Worm (Caenorhabditis elegans): Measurements from ENCODE around the gene uaf-2.

The uaf-2 gene

DNA sequence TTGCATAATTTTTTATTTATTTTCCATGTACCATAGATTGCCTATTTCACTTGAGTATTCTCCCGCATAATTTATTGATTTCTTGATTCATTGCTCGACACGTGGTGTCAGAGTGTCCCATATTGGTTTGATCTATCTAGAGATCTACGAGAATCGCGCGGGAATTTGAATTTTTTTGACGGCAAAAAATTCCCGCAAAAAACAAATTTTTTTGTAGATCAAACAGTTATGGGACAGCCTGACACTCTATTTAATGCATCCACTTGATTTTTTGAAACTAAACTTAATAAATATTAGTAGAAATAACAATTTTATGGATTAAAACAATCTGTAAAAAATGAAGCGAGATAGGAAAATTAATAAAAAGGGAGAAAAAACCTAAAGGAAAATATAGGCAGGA, 7.4 kb upstream of the uaf-2 start:
- TF ChIP-seq fos-1 (tag; optimal IDR thresholded peaks at IDR 0.05) (no peak), ceh-16 (tag; optimal IDR thresholded peaks at IDR 0.05) (no peak), nhr-77 (tag; optimal IDR thresholded peaks at IDR 0.05) (no peak), elt-1 (tag; optimal IDR thresholded peaks at IDR 0.05) (no peak), dmd-4 (tag; optimal IDR thresholded peaks at IDR 0.05) (no peak), ama-1 (optimal IDR thresholded peaks at IDR 0.05) (no peak), ceh-82 (tag; optimal IDR thresholded peaks at IDR 0.05) (no peak), alr-1 (tag; optimal IDR thresholded peaks at IDR 0.05) (no peak), elt-3 (tag; optimal IDR thresholded peaks at IDR 0.05) (no peak), aly-2 (tag; optimal IDR thresholded peaks at IDR 0.05) (no peak), unc-55 (GFP tag; optimal IDR thresholded peaks at IDR 0.05) (no peak), mab-5 (tag; optimal IDR thresholded peaks at IDR 0.05) (no peak), Y55F3AM.14 (GFP tag; optimal IDR thresholded peaks at IDR 0.05) (no peak), C34F6.9 (tag; optimal IDR thresholded peaks at IDR 0.05) (no peak), R02D3.7 (tag; optimal IDR thresholded peaks at IDR 0.05) (no peak), blmp-1 (tag; optimal IDR thresholded peaks at IDR 0.05; ENCODE audit: insufficient read depth) (no peak), ztf-4 (tag; optimal IDR thresholded peaks at IDR 0.05) (no peak), nhr-6 (tag; optimal IDR thresholded peaks at IDR 0.05) (no peak), ZK546.5 (tag; optimal IDR thresholded peaks at IDR 0.05) (no peak)

DNA sequence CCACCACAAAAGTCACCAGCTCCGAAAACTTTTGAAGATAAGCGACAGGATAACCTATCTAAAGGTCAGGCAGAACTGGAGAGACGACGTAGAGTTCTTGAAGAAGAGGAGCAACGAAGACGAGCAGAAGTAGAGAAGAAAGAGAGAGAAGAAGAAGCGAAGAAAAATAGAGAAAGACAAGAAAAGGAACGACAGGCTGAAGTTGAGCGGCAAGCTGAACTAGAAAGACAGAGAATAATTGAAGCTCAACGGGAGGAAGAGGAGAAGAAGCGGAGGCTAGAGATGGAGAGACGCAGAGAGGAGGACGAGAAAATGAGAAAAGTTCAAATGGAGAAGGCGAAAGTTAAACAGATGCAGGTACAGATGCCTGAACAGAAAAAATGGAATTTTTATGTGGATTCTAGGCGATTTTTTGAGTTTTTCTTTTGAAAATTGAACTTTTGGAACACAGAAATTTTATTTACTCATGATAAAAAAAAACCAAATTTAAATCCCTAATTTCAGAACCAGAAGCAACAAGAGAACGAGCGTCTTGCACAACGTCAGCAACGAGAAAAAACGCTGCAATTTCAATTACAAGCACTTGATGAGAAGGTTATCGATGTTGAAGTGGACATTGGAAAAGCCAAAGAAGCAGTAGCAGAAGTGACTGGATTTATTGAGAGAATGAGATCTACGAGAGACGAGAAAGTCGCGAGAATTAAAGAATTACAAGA, 2.6 kb upstream of the uaf-2 start:
- TF ChIP-seq nhr-21 (tag; optimal IDR thresholded peaks at IDR 0.05) (no peak), alr-1 (tag; optimal IDR thresholded peaks at IDR 0.05) (no peak), elt-3 (tag; optimal IDR thresholded peaks at IDR 0.05) (no peak), gmeb-1 (tag; optimal IDR thresholded peaks at IDR 0.05) (no peak), C34F6.9 (tag; optimal IDR thresholded peaks at IDR 0.05) (peak; percentile 28), aly-2 (tag; optimal IDR thresholded peaks at IDR 0.05) (no peak), blmp-1 (tag; optimal IDR thresholded peaks at IDR 0.05; ENCODE audit: insufficient read depth) (no peak), mdl-1 (tag; optimal IDR thresholded peaks at IDR 0.05) (no peak), skn-1 (tag; optimal IDR thresholded peaks at IDR 0.05) (no peak), ztf-11 (tag; optimal IDR thresholded peaks at IDR 0.05) (no peak), lin-13 (GFP tag; optimal IDR thresholded peaks at IDR 0.05) (no peak), sma-3 (GFP tag; optimal IDR thresholded peaks at IDR 0.05) (no peak), unc-55 (GFP tag; optimal IDR thresholded peaks at IDR 0.05) (peak; percentile 55)

DNA sequence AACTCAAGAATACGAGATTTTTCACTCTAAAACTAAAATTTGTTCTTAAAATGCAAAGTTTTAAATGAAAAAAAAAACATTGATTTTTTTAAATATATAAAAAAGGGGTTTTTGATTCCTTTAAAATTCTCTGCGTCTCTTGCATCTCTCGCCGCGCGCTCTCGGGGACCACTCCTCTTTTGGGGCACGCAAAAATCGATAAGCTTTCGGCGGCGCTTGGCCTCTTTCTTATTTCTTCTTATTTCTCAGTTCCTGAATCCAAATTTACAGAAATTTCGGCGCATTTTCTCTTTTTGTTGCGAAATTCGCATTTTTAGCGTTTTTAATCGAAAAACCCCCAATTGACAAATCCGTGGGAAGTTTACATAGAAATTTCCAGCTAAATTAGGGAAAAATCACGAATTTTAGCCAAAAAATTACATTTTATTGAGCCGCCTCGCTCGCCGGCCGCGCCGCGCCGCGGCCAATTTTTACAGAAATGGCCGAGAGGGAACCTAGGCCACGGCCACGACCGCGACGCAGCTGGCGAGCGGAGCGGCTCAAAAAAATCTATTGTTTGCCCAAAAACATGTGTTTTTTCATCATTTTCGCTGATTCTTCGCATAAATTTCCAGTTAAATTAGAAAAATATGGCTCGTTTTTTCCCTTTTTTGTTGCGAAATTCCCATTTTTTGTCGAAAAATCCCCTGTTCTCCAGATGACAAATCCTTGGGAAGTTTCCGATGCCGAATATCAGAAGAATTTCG, 593 bp upstream of the uaf-2 start, which contains the start of gene itsn-1:
Gene itsn-1 (plus strand): TSS at position 696 of the 746 bp plus-strand sequence.
- TF ChIP-seq dmd-4 (tag; optimal IDR thresholded peaks at IDR 0.05): no peak
- TF ChIP-seq elt-3 (tag; optimal IDR thresholded peaks at IDR 0.05): no peak
- TF ChIP-seq ztf-4 (tag; optimal IDR thresholded peaks at IDR 0.05): no peak
- TF ChIP-seq ZK546.5 (tag; optimal IDR thresholded peaks at IDR 0.05): no peak
- no peak for TF ChIP-seq ceh-82 (tag; optimal IDR thresholded peaks at IDR 0.05)
- TF ChIP-seq alr-1 (tag; optimal IDR thresholded peaks at IDR 0.05): no peak
- TF ChIP-seq nhr-25 (tag; optimal IDR thresholded peaks at IDR 0.05): no peak
- no peak for TF ChIP-seq Y55F3AM.14 (GFP tag; optimal IDR thresholded peaks at IDR 0.05)
- no peak for TF ChIP-seq lin-13 (GFP tag; optimal IDR thresholded peaks at IDR 0.05)
- TF ChIP-seq ceh-16 (tag; optimal IDR thresholded peaks at IDR 0.05): no peak
- no peak for TF ChIP-seq nhr-6 (tag; optimal IDR thresholded peaks at IDR 0.05)
- TF ChIP-seq mdl-1 (tag; optimal IDR thresholded peaks at IDR 0.05): no peak
- TF ChIP-seq gmeb-1 (tag; optimal IDR thresholded peaks at IDR 0.05): no peak

DNA sequence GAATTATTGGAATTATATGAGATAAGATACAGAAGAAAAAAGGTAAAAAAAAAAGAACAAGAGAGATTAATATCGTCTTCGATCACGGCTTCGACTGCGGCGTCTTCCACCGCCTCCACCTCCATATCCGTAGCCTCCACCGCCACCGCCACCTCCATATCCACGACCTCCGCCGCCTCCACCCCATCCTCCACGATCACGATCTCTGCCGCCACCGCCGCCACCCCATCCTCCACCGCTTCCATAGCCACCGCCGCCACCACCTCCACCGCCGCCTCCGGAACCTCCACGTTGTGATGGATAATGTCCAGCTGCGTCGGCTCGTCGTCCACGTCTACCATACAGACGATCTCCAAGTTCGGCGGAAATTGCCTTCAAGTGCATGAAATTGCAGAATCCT, 1.7 kb downstream of the uaf-2 start:
- no peak for TF ChIP-seq mab-5 (tag; optimal IDR thresholded peaks at IDR 0.05)
- TF ChIP-seq ama-1 (optimal IDR thresholded peaks at IDR 0.05): no peak
- no peak for TF ChIP-seq snpc-4 (tag; optimal IDR thresholded peaks at IDR 0.05)
- no peak for TF ChIP-seq lin-39 (tag; optimal IDR thresholded peaks at IDR 0.05)
- no peak for TF ChIP-seq mbf-1 (tag; optimal IDR thresholded peaks at IDR 0.05)
- no peak for TF ChIP-seq nhr-237 (tag; optimal IDR thresholded peaks at IDR 0.05)
- no peak for TF ChIP-seq egl-27 (tag; optimal IDR thresholded peaks at IDR 0.05)
- no peak for TF ChIP-seq R02D3.7 (tag; optimal IDR thresholded peaks at IDR 0.05)
- TF ChIP-seq nhr-23 (tag; optimal IDR thresholded peaks at IDR 0.05): no peak
- no peak for TF ChIP-seq nhr-129 (tag; optimal IDR thresholded peaks at IDR 0.05)
- TF ChIP-seq lsy-2 (tag; optimal IDR thresholded peaks at IDR 0.05): no peak
- TF ChIP-seq unc-62 (GFP tag; optimal IDR thresholded peaks at IDR 0.05): no peak
